Worm (Caenorhabditis elegans): Measurements from ENCODE around the gene F46B6.12.

The F46B6.12 gene

ce11 chrV:9730743-9731706 lies 44.6 kb downstream of the F46B6.12 start (continued):
- TF ChIP-seq lin-13 (GFP tag; optimal IDR thresholded peaks at IDR 0.05), result peak; percentile 83
- TF ChIP-seq lim-7 (GFP tag; IDR thresholded peaks at IDR 0.05), result peak; percentile 40; the same call in 1 of the 2 replicates
- TF ChIP-seq nhr-102 (tag; optimal IDR thresholded peaks at IDR 0.05), result peak; percentile 74
- TF ChIP-seq Y105C5A.15 (GFP tag; IDR thresholded peaks at IDR 0.05), result no peak
- TF ChIP-seq madf-9 (GFP tag; conservative IDR thresholded peaks at IDR 0.05), result peak; percentile 70
- no peak for TF ChIP-seq ZK337.2 (GFP tag; IDR thresholded peaks at IDR 0.05)
- no peak; the same call in 1 of the 2 replicates for TF ChIP-seq lin-29 (GFP tag; IDR thresholded peaks at IDR 0.05)
- peak; percentile 97 for TF ChIP-seq rbr-2 (tag; optimal IDR thresholded peaks at IDR 0.05)
- TF ChIP-seq vab-7 (GFP tag; IDR thresholded peaks at IDR 0.05), result no peak; the same call in 1 of the 2 replicates
- peak; percentile 35 for TF ChIP-seq zag-1 (tag; optimal IDR thresholded peaks at IDR 0.05)
- peak; percentile 89 for TF ChIP-seq nhr-77 (tag; optimal IDR thresholded peaks at IDR 0.05)
- TF ChIP-seq hlh-30 (tag; optimal IDR thresholded peaks at IDR 0.05; ENCODE audit: insufficient read depth), result peak; percentile 97
- peak; percentile 78; the same call in 1 of the 2 replicates for TF ChIP-seq nhr-42 (GFP tag; IDR thresholded peaks at IDR 0.05)
- no peak; the same call in 1 of the 2 replicates for TF ChIP-seq D1046.2 (GFP tag; IDR thresholded peaks at IDR 0.05)
- peak; percentile 96 for TF ChIP-seq dve-1 (tag; optimal IDR thresholded peaks at IDR 0.05; ENCODE audit: insufficient read depth)
- TF ChIP-seq madf-5 (GFP tag; IDR thresholded peaks at IDR 0.05), result 0 out of 4 replicates have a peak, but pooled peaks of 1 of the 2 experiments have one; percentile 1
- peak; percentile 61; the same call in 1 of the 2 replicates for TF ChIP-seq daf-19 (GFP tag; conservative IDR thresholded peaks at IDR 0.05)
- peak; percentile 89 for TF ChIP-seq fkh-10 (GFP tag; optimal IDR thresholded peaks at IDR 0.05)
- TF ChIP-seq aly-2 (tag; optimal IDR thresholded peaks at IDR 0.05), result no peak
- peak; percentile 41 to 55 for TF ChIP-seq daf-16 (GFP tag; optimal IDR thresholded peaks at IDR 0.05)
- TF ChIP-seq daf-16 (tag; optimal IDR thresholded peaks at IDR 0.05), result peak; percentile 83
- TF ChIP-seq ZK546.5 (tag; optimal IDR thresholded peaks at IDR 0.05), result peak in 1 of 2 experiments; percentile 88
- no peak for TF ChIP-seq daf-8 (GFP tag; IDR thresholded peaks at IDR 0.05)
- no peak for TF ChIP-seq daf-12 (tag; optimal IDR thresholded peaks at IDR 0.05)
- peak; percentile 82 for TF ChIP-seq gei-8 (GFP tag; optimal IDR thresholded peaks at IDR 0.05)
- peak; percentile 6 for TF ChIP-seq spr-3 (GFP tag; optimal IDR thresholded peaks at IDR 0.05)
- TF ChIP-seq ceh-20 (GFP tag; IDR thresholded peaks at IDR 0.05), result peak; percentile 87
- TF ChIP-seq aha-1 (tag), result peak; percentile 100
- TF ChIP-seq lsy-2 (tag; optimal IDR thresholded peaks at IDR 0.05), result peak; percentile 95 to 98
- no peak for TF ChIP-seq ceh-32 (tag; optimal IDR thresholded peaks at IDR 0.05; ENCODE audit: poor library complexity)
- no peak for TF ChIP-seq F44E2.7 (GFP tag; IDR thresholded peaks at IDR 0.05)
- no peak for TF ChIP-seq snpc-1.2 (GFP tag; IDR thresholded peaks at IDR 0.05)
- TF ChIP-seq nhr-28 (tag; optimal IDR thresholded peaks at IDR 0.05), result peak; percentile 95
- TF ChIP-seq jun-1 (tag; optimal IDR thresholded peaks at IDR 0.05), result peak; percentile 78
- TF ChIP-seq Y48G9A.11 (GFP tag; IDR thresholded peaks at IDR 0.05), result no peak
- TF ChIP-seq zfp-2 (tag; optimal IDR thresholded peaks at IDR 0.05), result peak; percentile 77
- TF ChIP-seq Y75B8A.6 (GFP tag; IDR thresholded peaks at IDR 0.05), result no peak; the same call in 1 of the 2 replicates
- peak; percentile 64 for TF ChIP-seq dpl-1 (GFP tag; optimal IDR thresholded peaks at IDR 0.05)
- TF ChIP-seq R02D3.7 (tag; optimal IDR thresholded peaks at IDR 0.05), result peak; percentile 19
- TF ChIP-seq ceh-28 (tag; optimal IDR thresholded peaks at IDR 0.05), result peak; percentile 54
